Worm (Caenorhabditis elegans) whole organism, early embryonic: ENCODE data around the gene wht-7.

Experiments used
- ama-1 ChIP-seq: fragments of 150-350 bp; optimal IDR thresholded peaks from 2 replicates; lab custom pipeline; 2014
- ceh-13 ChIP-seq: fragments of 200-800 bp; sonication (Bioruptor generic); optimal IDR thresholded peaks from 2 replicates; lab custom pipeline; 2018; ENCODE audit warnings: mild to moderate bottlenecking, missing genetic modification characterization, missing compliant biosample characterization
- ceh-36 ChIP-seq: sonication (generic microtip); optimal IDR thresholded peaks from 2 replicates; lab custom pipeline; 2016; ENCODE audit warnings: missing genetic modification characterization, inconsistent platforms, missing compliant biosample characterization
- ets-7 ChIP-seq: sonication (generic microtip); optimal IDR thresholded peaks from 2 replicates; lab custom pipeline; 2016; ENCODE audit warnings: missing genotype, missing genetic modification characterization, missing compliant biosample characterization
- flt-1 ChIP-seq: fragments of 200-800 bp; sonication (Bioruptor generic); IDR thresholded peaks from 2 replicates; pipeline ENCODE4 v1.3.6; 2022; ENCODE audit warnings: missing genetic modification characterization, missing compliant biosample characterization
- hnd-1 ChIP-seq: sonication (generic microtip); optimal IDR thresholded peaks from 2 replicates; lab custom pipeline; 2016; ENCODE audit warnings: missing genetic modification characterization, missing compliant biosample characterization
- pes-1 ChIP-seq: fragments of 200-800 bp; sonication (Bioruptor generic); IDR thresholded peaks from 2 replicates; pipeline ENCODE4 v1.3.6; 2022; ENCODE audit warnings: missing genetic modification reagents, missing genetic modification characterization, missing compliant biosample characterization
- sea-1 ChIP-seq: fragments of 200-800 bp; sonication (Bioruptor generic); conservative IDR thresholded peaks from 2 replicates; pipeline ENCODE4 v1.3.6; 2022; ENCODE audit warnings: missing genetic modification characterization, missing compliant biosample characterization
- tbx-37 ChIP-seq: fragments of 200-800 bp; sonication (Bioruptor generic); conservative IDR thresholded peaks from 2 replicates; pipeline ENCODE4 v1.3.6; 2022; ENCODE audit warnings: missing genetic modification reagents, missing genetic modification characterization, missing compliant biosample characterization
- tra-4 ChIP-seq: sonication (generic microtip); optimal IDR thresholded peaks from 2 replicates; lab custom pipeline; 2017; ENCODE audit warnings: missing genetic modification characterization, missing compliant biosample characterization

ce11 chrIII:6178586-6178985, 29.2 kb upstream of the wht-7 start, which contains the start of gene F42A10.7:
- no peak for TF ChIP-seq ama-1
- TF ChIP-seq ets-7 (tag; lab: Kevin White, UChicago): no peak
- no peak for TF ChIP-seq flt-1
- no peak for TF ChIP-seq pes-1 (GFP tag; lab: Robert Waterston, UW)
- no peak for TF ChIP-seq ceh-13 (GFP tag; lab: Kevin White, UChicago)
- no peak for TF ChIP-seq hnd-1
- no peak for TF ChIP-seq sea-1 (GFP tag; lab: Robert Waterston, UW)
- no peak for TF ChIP-seq tbx-37
- no peak for TF ChIP-seq ceh-36
- TF ChIP-seq tra-4 (tag; lab: Kevin White, UChicago): no peak
